Fruit fly (Drosophila melanogaster): ENCODE data around the gene bam.

bam gene

DNA sequence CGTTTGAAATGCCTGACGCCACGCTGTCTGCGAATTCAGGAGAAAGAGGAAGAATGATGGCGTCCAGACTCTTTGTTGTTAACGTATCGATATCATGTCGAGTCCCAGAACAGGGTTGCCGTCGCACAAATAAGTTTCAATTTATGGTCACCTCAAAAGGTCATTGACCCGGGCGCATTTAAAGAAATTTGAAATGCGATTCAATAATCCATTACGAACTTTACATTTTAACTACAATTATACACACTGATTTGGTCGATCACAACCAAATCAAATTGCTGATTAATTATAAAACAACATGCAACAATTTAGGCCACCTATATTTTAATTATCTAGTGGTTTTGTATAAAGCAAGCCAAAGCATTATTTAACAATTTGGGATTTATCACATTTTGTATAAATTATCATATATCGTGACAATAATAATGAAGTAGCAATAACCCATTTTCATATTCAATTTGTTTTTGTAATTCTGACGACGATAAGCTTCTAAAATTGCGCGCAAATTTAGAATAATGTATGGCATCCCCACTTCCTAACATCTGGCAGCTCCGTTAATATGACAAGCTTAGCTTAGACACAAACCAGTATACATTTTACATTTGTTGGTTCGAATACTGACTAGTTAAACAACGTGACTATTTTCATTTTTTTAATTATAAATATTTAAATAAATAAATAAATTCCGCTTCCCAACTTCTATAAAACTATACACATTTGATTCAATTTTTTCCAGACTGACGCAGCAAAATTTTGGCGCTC, at the start of gene bam (continued):
- TF ChIP-seq CG12659 (GFP tag; optimal IDR thresholded peaks at IDR 0.05) (peak; percentile 37), tap (tag; optimal IDR thresholded peaks at IDR 0.05) (peak; percentile 14), dpn (GFP tag; optimal IDR thresholded peaks at IDR 0.05) (peak in 1 of 2 experiments; percentile 24), insv (GFP tag; optimal IDR thresholded peaks at IDR 0.05) (peak in 1 of 2 experiments; percentile 46), pho (GFP tag; optimal IDR thresholded peaks at IDR 0.05) (no peak), Ptx1 (GFP tag; IDR thresholded peaks at IDR 0.05) (no peak), CG13424 (tag; optimal IDR thresholded peaks at IDR 0.05) (peak; percentile 7), C15 (GFP tag; IDR thresholded peaks at IDR 0.05) (no peak), ab (GFP tag; optimal IDR thresholded peaks at IDR 0.05) (no peak), nmo (GFP tag; optimal IDR thresholded peaks at IDR 0.05) (peak; percentile 40), Dll (GFP tag; IDR thresholded peaks at IDR 0.05; ENCODE audit: partially characterized antibody) (no peak), CG1603 (tag; optimal IDR thresholded peaks at IDR 0.05) (peak; percentile 57), CG6683 (GFP tag; optimal IDR thresholded peaks at IDR 0.05) (no peak), CTCF (GFP tag; optimal IDR thresholded peaks at IDR 0.05) (peak; percentile 76), Hmr (GFP tag; optimal IDR thresholded peaks at IDR 0.05) (peak; percentile 59), CG4360 (GFP tag; IDR thresholded peaks at IDR 0.05) (no peak), amos (GFP tag; IDR thresholded peaks at IDR 0.05; ENCODE audit: partially characterized antibody) (peak; percentile 42), bab2 (GFP tag; optimal IDR thresholded peaks at IDR 0.05) (no peak), CG10267 (tag; optimal IDR thresholded peaks at IDR 0.05) (peak; percentile 53), gfzf (GFP tag; optimal IDR thresholded peaks at IDR 0.05) (peak; percentile 41), CG8290 (GFP tag; optimal IDR thresholded peaks at IDR 0.05) (peak; percentile 43), CG8290 (tag; optimal IDR thresholded peaks at IDR 0.05) (no peak), Myb (GFP tag; optimal IDR thresholded peaks at IDR 0.05) (peak; percentile 51), Dref (GFP tag; IDR thresholded peaks at IDR 0.05) (0 out of 2 replicates have a peak, but pooled peaks have one; percentile 32), CG8924 (tag; optimal IDR thresholded peaks at IDR 0.05) (peak; percentile 4), usp (GFP tag; optimal IDR thresholded peaks at IDR 0.05) (no peak), B-H2 (GFP tag; optimal IDR thresholded peaks at IDR 0.05) (peak; percentile 58), Ssrp (tag; optimal IDR thresholded peaks at IDR 0.05) (peak; percentile 34), CG12391 (tag; optimal IDR thresholded peaks at IDR 0.05) (peak; percentile 33), ken (GFP tag; IDR thresholded peaks at IDR 0.05) (0 out of 3 replicates have a peak, but pooled peaks have one; percentile 37), CG3847 (GFP tag; IDR thresholded peaks at IDR 0.05) (peak; percentile 80), CG4730 (GFP tag; IDR thresholded peaks at IDR 0.05) (no peak), jigr1 (GFP tag; IDR thresholded peaks at IDR 0.05) (no peak), CG11560 (tag; IDR thresholded peaks at IDR 0.05) (no peak), Dp (GFP tag; optimal IDR thresholded peaks at IDR 0.05) (peak; percentile 97), CG2116 (GFP tag; optimal IDR thresholded peaks at IDR 0.05) (peak; percentile 36), H15 (GFP tag; IDR thresholded peaks at IDR 0.05) (no peak), sens-2 (GFP tag; IDR thresholded peaks at IDR 0.05) (no peak), slp2 (GFP tag; optimal IDR thresholded peaks at IDR 0.05) (no peak), yki (optimal IDR thresholded peaks at IDR 0.05) (no peak), CG30431 (GFP tag; optimal IDR thresholded peaks at IDR 0.05) (no peak), hbn (GFP tag; IDR thresholded peaks at IDR 0.05; ENCODE audit: partially characterized antibody) (no peak), Lhr (GFP tag; optimal IDR thresholded peaks at IDR 0.05) (peak; percentile 84), CG3995 (GFP tag; optimal IDR thresholded peaks at IDR 0.05) (peak; percentile 38), CG13287 (GFP tag; IDR thresholded peaks at IDR 0.05; ENCODE audit: partially characterized antibody) (no peak; the same call in 1 of the 2 replicates), corto (GFP tag; optimal IDR thresholded peaks at IDR 0.05) (no peak), Dek (tag; optimal IDR thresholded peaks at IDR 0.05) (peak; percentile 45), Fer1 (GFP tag; optimal IDR thresholded peaks at IDR 0.05) (peak; percentile 15), klu (GFP tag; IDR thresholded peaks at IDR 0.05) (no peak), trem (tag; optimal IDR thresholded peaks at IDR 0.05) (peak; percentile 71)
